Fruit fly (Drosophila melanogaster) whole organism, embryonic: Measurements from ENCODE around the gene CG15880.

Source experiments
- Antp ChIP-seq: fragments of 200-800 bp; sonication (Bioruptor generic); optimal IDR thresholded peaks from 3 replicates; lab custom pipeline; 2016; ENCODE audit warnings: missing biosample characterization, missing genetic modification characterization
- Atf6 ChIP-seq: fragments of 200-800 bp; sonication (Bioruptor generic); IDR thresholded peaks from 2 replicates; pipeline ENCODE4 v1.3.6; 2022; ENCODE audit warnings: missing biosample characterization, missing genetic modification characterization
- CG10321 ChIP-seq: fragments of 200-800 bp; sonication (Bioruptor generic); IDR thresholded peaks from 2 replicates; pipeline ENCODE4 v1.3.6; 2022; ENCODE audit warnings: missing biosample characterization, missing genetic modification characterization
- CG12155 ChIP-seq: fragments of 200-800 bp; sonication (Bioruptor generic); optimal IDR thresholded peaks from 3 replicates; lab custom pipeline; 2016; ENCODE audit warnings: missing biosample characterization, missing genetic modification characterization
- CG12299 ChIP-seq: fragments of 200-800 bp; sonication (Bioruptor generic); optimal IDR thresholded peaks from 2 replicates; lab custom pipeline; 2018; ENCODE audit warnings: missing biosample characterization, mild to moderate bottlenecking, missing genetic modification characterization
- CG12391 ChIP-seq: fragments of 200-800 bp; sonication (Bioruptor generic); optimal IDR thresholded peaks from 3 replicates; lab custom pipeline; 2018; ENCODE audit warnings: missing biosample characterization, mild to moderate bottlenecking, missing genetic modification characterization, moderate library complexity
- CG13624 ChIP-seq: fragments of 200-800 bp; sonication (Bioruptor generic); optimal IDR thresholded peaks from 2 replicates; lab custom pipeline; 2016; ENCODE audit warnings: missing biosample characterization, missing genetic modification characterization
- CG17328 ChIP-seq: fragments of 200-800 bp; sonication (Bioruptor generic); IDR thresholded peaks from 2 replicates; pipeline ENCODE4 v1.3.6; 2022; ENCODE audit warnings: missing biosample characterization, missing genetic modification characterization
- CG17361 ChIP-seq: fragments of 200-800 bp; sonication (Bioruptor generic); IDR thresholded peaks from 3 replicates; pipeline ENCODE4 v1.3.6; 2022; ENCODE audit warnings: missing biosample characterization, missing genetic modification characterization
- CG17568 ChIP-seq: fragments of 200-800 bp; sonication (Bioruptor generic); optimal IDR thresholded peaks from 2 replicates; lab custom pipeline; 2018; ENCODE audit warnings: missing biosample characterization, mild to moderate bottlenecking, missing genetic modification characterization, moderate library complexity
- CG2116 ChIP-seq: fragments of 200-800 bp; sonication (Bioruptor generic); optimal IDR thresholded peaks from 3 replicates; lab custom pipeline; 2018; ENCODE audit warnings: missing biosample characterization, mild to moderate bottlenecking, missing genetic modification characterization
- CG2120 ChIP-seq: fragments of 200-800 bp; sonication (Bioruptor generic); optimal IDR thresholded peaks from 3 replicates; lab custom pipeline; 2016; ENCODE audit warnings: missing biosample characterization, missing genetic modification characterization
- CG30403 ChIP-seq: fragments of 200-800 bp; sonication (Bioruptor generic); optimal IDR thresholded peaks from 3 replicates; lab custom pipeline; 2016; ENCODE audit warnings: missing biosample characterization, missing genetic modification characterization
- CG4360 ChIP-seq: fragments of 200-800 bp; sonication (Bioruptor generic); IDR thresholded peaks from 2 replicates; pipeline ENCODE4 v1.3.6; 2022; ENCODE audit warnings: missing biosample characterization, missing genetic modification characterization
- CG4820 ChIP-seq: fragments of 200-800 bp; sonication (Bioruptor generic); optimal IDR thresholded peaks from 3 replicates; lab custom pipeline; 2016; ENCODE audit warnings: missing biosample characterization, missing genetic modification characterization
- CG6654 ChIP-seq: fragments of 200-800 bp; sonication (Bioruptor generic); optimal IDR thresholded peaks from 2 replicates; lab custom pipeline; 2017; ENCODE audit warnings: missing biosample characterization, mild to moderate bottlenecking, missing genetic modification characterization
- CG6854 ChIP-seq: fragments of 200-800 bp; sonication (Bioruptor generic); optimal IDR thresholded peaks from 3 replicates; lab custom pipeline; 2017; ENCODE audit warnings: missing biosample characterization, mild to moderate bottlenecking, missing genetic modification characterization
- CG8290 ChIP-seq, 3 experiments: fragments of 200-800 bp; sonication (Bioruptor generic); optimal IDR thresholded peaks; 2 replicates each; lab custom pipeline; 2016 to 2019; ENCODE audit warnings: missing biosample characterization in 3 of 3, missing genetic modification characterization in 3 of 3, mild to moderate bottlenecking in 2 of 3, moderate library complexity in 1 of 3
- CG8478 ChIP-seq: fragments of >200 bp; optimal IDR thresholded peaks from 2 replicates; lab custom pipeline; 2018
- ERR ChIP-seq: fragments of 200-800 bp; sonication (Bioruptor generic); optimal IDR thresholded peaks from 2 replicates; lab custom pipeline; 2016; ENCODE audit warnings: missing biosample characterization, missing genetic modification characterization
- Gsc ChIP-seq: fragments of 200-800 bp; sonication (Bioruptor generic); IDR thresholded peaks from 2 replicates; pipeline ENCODE4 v1.3.6; 2022; ENCODE audit warnings: missing biosample characterization, missing genetic modification characterization
- MTF-1 ChIP-seq: fragments of 200-800 bp; sonication (Bioruptor generic); optimal IDR thresholded peaks from 2 replicates; lab custom pipeline; 2018; ENCODE audit warnings: missing biosample characterization, mild to moderate bottlenecking, missing genetic modification characterization, borderline replicate concordance
- NC2α ChIP-seq: fragments of 200-800 bp; sonication (Bioruptor generic); optimal IDR thresholded peaks from 2 replicates; lab custom pipeline; 2016; ENCODE audit warnings: missing biosample characterization, missing genetic modification characterization
- NFAT ChIP-seq: fragments of 200-800 bp; sonication (Bioruptor generic); IDR thresholded peaks from 2 replicates; pipeline ENCODE4 v1.3.6; 2022; ENCODE audit warnings: missing biosample characterization, missing genetic modification characterization
- YL-1 ChIP-seq: fragments of 200-800 bp; sonication (Bioruptor generic); optimal IDR thresholded peaks from 3 replicates; lab custom pipeline; 2017; ENCODE audit warnings: missing biosample characterization, mild to moderate bottlenecking, missing genetic modification characterization
- ab ChIP-seq: fragments of 200-800 bp; sonication (Bioruptor generic); optimal IDR thresholded peaks from 2 replicates; lab custom pipeline; 2016; ENCODE audit warnings: missing biosample characterization, missing genetic modification characterization
- amos ChIP-seq: fragments of 200-800 bp; sonication (Bioruptor generic); IDR thresholded peaks from 2 replicates; pipeline ENCODE4 v1.3.6; 2022; ENCODE audit warnings: missing biosample characterization, missing genetic modification characterization; ENCODE audit not compliant: partially characterized antibody
- caup ChIP-seq: fragments of 200-800 bp; sonication (Bioruptor generic); optimal IDR thresholded peaks from 3 replicates; lab custom pipeline; 2017; ENCODE audit warnings: missing biosample characterization, mild to moderate bottlenecking, missing genetic modification characterization, moderate library complexity; ENCODE audit not compliant: severe bottlenecking
- chm ChIP-seq: fragments of 200-800 bp; sonication (Bioruptor generic); IDR thresholded peaks from 2 replicates; pipeline ENCODE4 v1.3.6; 2022; ENCODE audit warnings: missing biosample characterization, missing genetic modification characterization
- da ChIP-seq: fragments of 200-800 bp; sonication (Bioruptor generic); optimal IDR thresholded peaks from 2 replicates; lab custom pipeline; 2016; ENCODE audit warnings: missing biosample characterization, missing genetic modification characterization
- dimm ChIP-seq: fragments of 200-800 bp; sonication (Bioruptor generic); IDR thresholded peaks from 2 replicates; pipeline ENCODE4 v1.3.6; 2022; ENCODE audit warnings: missing biosample characterization, missing genetic modification characterization
- dpn ChIP-seq, 2 experiments: fragments of 200-800 bp; sonication (Bioruptor generic); optimal IDR thresholded peaks; 3 replicates each; lab custom pipeline; 2016; ENCODE audit warnings: missing biosample characterization in 2 of 2, missing genetic modification characterization in 2 of 2
- exex ChIP-seq: fragments of 200-800 bp; sonication (Bioruptor generic); optimal IDR thresholded peaks from 4 replicates; lab custom pipeline; 2018; ENCODE audit warnings: missing biosample characterization, mild to moderate bottlenecking, missing genetic modification characterization, moderate library complexity
- fd3F ChIP-seq: fragments of 200-800 bp; sonication (Bioruptor generic); optimal IDR thresholded peaks from 2 replicates; lab custom pipeline; 2018; ENCODE audit warnings: missing biosample characterization, mild to moderate bottlenecking, missing genetic modification characterization, moderate library complexity
- gce ChIP-seq: fragments of 200-800 bp; sonication (Bioruptor generic); IDR thresholded peaks from 3 replicates; pipeline ENCODE4 v1.3.6; 2022; ENCODE audit warnings: missing biosample characterization, missing genetic modification characterization
- gro ChIP-seq: fragments of 200-800 bp; sonication (Bioruptor generic); optimal IDR thresholded peaks from 2 replicates; lab custom pipeline; 2016; ENCODE audit warnings: missing biosample characterization, missing genetic modification characterization
- hkb ChIP-seq, 2 experiments: fragments of 200-800 bp in 1 of 2; fragments of >200 bp in 1 of 2; sonication (Bioruptor generic) in 1 of 2; IDR thresholded peaks in 1 of 2; optimal IDR thresholded peaks in 1 of 2; 2 replicates each; pipeline versions ENCODE4 v1.3.6 to Lab custom; 2017 to 2022; ENCODE audit warnings: missing biosample characterization in 1 of 2, missing genetic modification characterization in 1 of 2
- kah ChIP-seq: fragments of 200-800 bp; sonication (Bioruptor generic); optimal IDR thresholded peaks from 2 replicates; lab custom pipeline; 2018; ENCODE audit warnings: missing biosample characterization, mild to moderate bottlenecking, missing genetic modification characterization
- ken ChIP-seq: fragments of 200-800 bp; sonication (Bioruptor generic); IDR thresholded peaks from 3 replicates; pipeline ENCODE4 v1.3.6; 2022; ENCODE audit warnings: missing biosample characterization, missing genetic modification characterization
- lbe ChIP-seq: fragments of 200-800 bp; sonication (Bioruptor generic); optimal IDR thresholded peaks from 2 replicates; lab custom pipeline; 2016; ENCODE audit warnings: missing biosample characterization, mild to moderate bottlenecking, missing genetic modification characterization
- org-1 ChIP-seq: fragments of 200-800 bp; sonication (Bioruptor generic); optimal IDR thresholded peaks from 2 replicates; lab custom pipeline; 2017; ENCODE audit warnings: missing biosample characterization, missing genetic modification characterization
- pfk ChIP-seq: fragments of 200-800 bp; sonication (Bioruptor generic); optimal IDR thresholded peaks from 2 replicates; lab custom pipeline; 2018; ENCODE audit warnings: missing biosample characterization, mild to moderate bottlenecking, missing genetic modification characterization, moderate library complexity
- pho ChIP-seq: fragments of 200-800 bp; sonication (Bioruptor generic); optimal IDR thresholded peaks from 2 replicates; lab custom pipeline; 2016; ENCODE audit warnings: missing biosample characterization, missing genetic modification characterization
- pita ChIP-seq: fragments of 200-800 bp; sonication (Bioruptor generic); optimal IDR thresholded peaks from 2 replicates; lab custom pipeline; 2017; ENCODE audit warnings: missing biosample characterization, mild to moderate bottlenecking, missing genetic modification characterization
- prd ChIP-seq, 3 experiments: fragments of >200 bp in 2 of 3; fragments of 200-800 bp in 1 of 3; sonication (Bioruptor generic) in 1 of 3; optimal IDR thresholded peaks in 2 of 3; IDR thresholded peaks in 1 of 3; 2 replicates in 2 of 3; 3 replicates in 1 of 3; pipeline versions ENCODE4 v1.3.6 to Lab custom; 2017 to 2022; ENCODE audit warnings: missing biosample characterization in 1 of 3, missing genetic modification characterization in 1 of 3
- sim ChIP-seq: fragments of 200-800 bp; sonication (Bioruptor generic); IDR thresholded peaks from 2 replicates; pipeline ENCODE4 v1.3.6; 2022; ENCODE audit warnings: missing biosample characterization, missing genetic modification characterization
- so ChIP-seq: fragments of 200-800 bp; sonication (Bioruptor generic); IDR thresholded peaks from 3 replicates; pipeline ENCODE4 v1.3.6; 2022; ENCODE audit warnings: missing biosample characterization, missing genetic modification characterization
- tio ChIP-seq: fragments of 200-800 bp; sonication (Bioruptor generic); optimal IDR thresholded peaks from 2 replicates; lab custom pipeline; 2017; ENCODE audit warnings: missing biosample characterization, missing genetic modification characterization, inconsistent platforms
- ttk ChIP-seq: fragments of 200-800 bp; sonication (Bioruptor generic); IDR thresholded peaks from 2 replicates; pipeline ENCODE4 v2.1.2; 2022; ENCODE audit warnings: missing biosample characterization, missing genetic modification characterization

The CG15880 gene

DNA sequence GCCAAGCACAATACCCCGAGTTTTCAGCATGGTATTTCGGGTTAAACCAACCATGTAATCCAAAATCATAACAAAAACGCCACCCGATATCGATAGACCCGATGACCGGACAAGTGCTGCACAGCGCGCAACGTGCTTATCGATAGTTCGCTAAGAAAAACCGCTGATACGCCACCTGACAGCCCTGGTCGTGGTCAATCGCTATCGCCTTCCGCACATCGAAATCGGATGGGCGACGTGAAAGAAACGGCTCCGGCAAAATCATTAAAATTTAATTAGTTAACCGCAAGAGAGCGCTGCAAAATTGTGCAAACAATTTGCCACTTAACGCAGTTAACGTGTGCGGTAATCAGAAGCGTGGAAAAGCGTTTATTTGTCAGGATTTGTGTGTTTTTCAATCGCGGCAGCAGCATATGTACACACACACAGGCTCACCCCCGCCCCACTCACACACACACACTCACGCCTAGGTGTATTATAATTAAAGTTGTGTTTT, 8.1 kb upstream of the CG15880 start, which contains the start of the genes CG3862 and dock (continued):
- no peak for TF ChIP-seq prd (optimal IDR thresholded peaks at IDR 0.05; lab: Kevin White, UChicago)
- peak; percentile 54 for TF ChIP-seq prd (GFP tag; IDR thresholded peaks at IDR 0.05; lab: Robert Waterston, UW)
- TF ChIP-seq gce (GFP tag; lab: Robert Waterston, UW) = no peak
- TF ChIP-seq CG17568 (GFP tag; lab: Kevin White, UChicago) = no peak
- TF ChIP-seq caup (GFP tag; lab: Kevin White, UChicago) = peak; percentile 65
- peak; percentile 95 for TF ChIP-seq amos
- no peak for TF ChIP-seq CG6654 (GFP tag; lab: Kevin White, UChicago)
- TF ChIP-seq ab = no peak
- peak; percentile 24 for TF ChIP-seq da (GFP tag; lab: Kevin White, UChicago)
- TF ChIP-seq CG30403 (GFP tag; lab: Kevin White, UChicago) = peak; percentile 41
- TF ChIP-seq dimm (GFP tag; lab: Robert Waterston, UW) = no peak
- no peak for TF ChIP-seq hkb (optimal IDR thresholded peaks at IDR 0.05; lab: Kevin White, UChicago)
- TF ChIP-seq hkb (GFP tag; IDR thresholded peaks at IDR 0.05; lab: Robert Waterston, UW) = peak; percentile 36; the same call in 1 of the 2 replicates
- 0 out of 2 replicates have a peak, but pooled peaks have one; percentile 26 for TF ChIP-seq CG10321 (GFP tag; lab: Robert Waterston, UW)
- TF ChIP-seq CG17361 (GFP tag; lab: Robert Waterston, UW) = peak; percentile 51; the same call in 2 of the 3 replicates
- TF ChIP-seq CG4360 (GFP tag; lab: Robert Waterston, UW) = no peak; the same call in 1 of the 2 replicates
- no peak for TF ChIP-seq sim
- peak; percentile 51 for TF ChIP-seq CG12391 (tag; lab: Kevin White, UChicago)
- TF ChIP-seq CG17328 = 0 out of 2 replicates have a peak, but pooled peaks have one; percentile 4
- peak; percentile 74 for TF ChIP-seq CG2120 (GFP tag; lab: Kevin White, UChicago)
- TF ChIP-seq CG4820 (GFP tag; lab: Kevin White, UChicago) = peak; percentile 18
- TF ChIP-seq exex (tag; lab: Kevin White, UChicago) = peak; percentile 67
- TF ChIP-seq CG12155 (GFP tag; lab: Kevin White, UChicago) = peak; percentile 47
- TF ChIP-seq fd3F (GFP tag; lab: Kevin White, UChicago) = peak; percentile 29
- no peak for TF ChIP-seq Gsc (GFP tag; lab: Robert Waterston, UW)
- peak; percentile 86 for TF ChIP-seq YL-1 (GFP tag; lab: Kevin White, UChicago)
- peak; percentile 12 for TF ChIP-seq pfk (GFP tag; lab: Kevin White, UChicago)
- TF ChIP-seq NFAT (GFP tag; lab: Robert Waterston, UW) = peak; percentile 79; the same call in 1 of the 2 replicates
- TF ChIP-seq org-1 = peak; percentile 0
- TF ChIP-seq so (GFP tag; lab: Robert Waterston, UW) = peak; percentile 13; the same call in 1 of the 3 replicates
- TF ChIP-seq gro (GFP tag; lab: Kevin White, UChicago) = peak; percentile 77
- TF ChIP-seq CG2116 = peak; percentile 88
- no peak for TF ChIP-seq lbe (GFP tag; lab: Kevin White, UChicago)
- no peak for TF ChIP-seq CG6854
- TF ChIP-seq tio = no peak
- TF ChIP-seq Antp (GFP tag; lab: Kevin White, UChicago) = peak; percentile 66
- TF ChIP-seq MTF-1 = peak; percentile 29
- peak; percentile 69 for TF ChIP-seq CG8290 (GFP tag; optimal IDR thresholded peaks at IDR 0.05; lab: Kevin White, UChicago)
- TF ChIP-seq CG8290 (tag; optimal IDR thresholded peaks at IDR 0.05; lab: Kevin White, UChicago) = peak in 1 of 2 experiments; percentile 84
- peak; percentile 20 for TF ChIP-seq kah (GFP tag; lab: Kevin White, UChicago)
- peak; percentile 74 for TF ChIP-seq pho (GFP tag; lab: Kevin White, UChicago)
- TF ChIP-seq CG13624 (GFP tag; lab: Kevin White, UChicago) = peak; percentile 76
- peak; percentile 26 for TF ChIP-seq NC2α (GFP tag; lab: Kevin White, UChicago)
- TF ChIP-seq ttk (GFP tag; lab: Robert Waterston, UW) = no peak
- peak; percentile 66 for TF ChIP-seq CG12299 (tag; lab: Kevin White, UChicago)
- TF ChIP-seq ERR (GFP tag; lab: Kevin White, UChicago) = peak; percentile 51
- peak; percentile 54 to 71 for TF ChIP-seq dpn (GFP tag; optimal IDR thresholded peaks at IDR 0.05; lab: Kevin White, UChicago)
- no peak for TF ChIP-seq CG8478 (lab: Kevin White, UChicago)
- TF ChIP-seq ken (GFP tag; lab: Robert Waterston, UW) = 0 out of 3 replicates have a peak, but pooled peaks have one; percentile 20
- peak; percentile 64 for TF ChIP-seq chm (GFP tag; lab: Robert Waterston, UW)
- TF ChIP-seq Atf6 (GFP tag; lab: Robert Waterston, UW) = 0 out of 2 replicates have a peak, but pooled peaks have one; percentile 25
- no peak for TF ChIP-seq pita (GFP tag; lab: Kevin White, UChicago)
